Worm (Caenorhabditis elegans): ENCODE results near the gene C35B8.3.

DNA sequence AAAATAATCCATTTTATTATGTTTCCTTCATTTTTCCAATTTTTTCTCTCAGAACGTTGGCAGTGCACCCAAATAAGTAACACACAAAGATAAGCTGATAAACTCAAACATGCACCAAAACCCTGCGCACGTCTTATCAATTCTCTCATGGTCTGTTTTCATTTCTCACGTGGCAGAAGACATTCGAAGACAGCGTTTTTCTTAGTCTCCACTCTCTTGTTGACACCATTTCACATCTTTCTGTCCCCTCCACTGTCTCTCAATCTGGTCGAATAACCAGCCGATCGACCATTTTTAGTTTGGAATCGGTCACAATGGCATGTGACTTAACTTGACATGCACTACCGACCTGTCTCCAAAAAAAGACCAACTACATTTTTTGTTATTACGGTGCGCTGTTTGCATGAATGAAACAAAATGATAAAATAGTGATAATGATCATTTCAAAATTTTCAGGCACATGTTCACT, at the start of gene C35B8.3:
- peak in 1 of 2 experiments; percentile 79 for TF ChIP-seq lin-35 (GFP tag; optimal IDR thresholded peaks at IDR 0.05)
- TF ChIP-seq zag-1 (tag; optimal IDR thresholded peaks at IDR 0.05): no peak
- TF ChIP-seq efl-3 (GFP tag; optimal IDR thresholded peaks at IDR 0.05): no peak
- no peak for TF ChIP-seq ztf-4 (tag; optimal IDR thresholded peaks at IDR 0.05)
- no peak for TF ChIP-seq nhr-77 (tag; optimal IDR thresholded peaks at IDR 0.05)
- no peak for TF ChIP-seq ceh-82 (tag; optimal IDR thresholded peaks at IDR 0.05)
